Fruit fly (Drosophila melanogaster) whole organism, wandering third instar larva: ENCODE measurements around the gene Nepl15.

ENCODE experiments used
- Abd-B ChIP-seq: fragments of >200 bp; optimal IDR thresholded peaks from 2 replicates; lab custom pipeline; 2017; ENCODE audit warnings: missing biosample characterization, missing genetic modification characterization
- CG9705 ChIP-seq: fragments of 200-800 bp; sonication (Bioruptor generic); optimal IDR thresholded peaks from 2 replicates; lab custom pipeline; 2018; ENCODE audit warnings: missing biosample characterization, mild to moderate bottlenecking, missing genetic modification characterization
- CrebA ChIP-seq: fragments of 200-800 bp; sonication (Bioruptor generic); optimal IDR thresholded peaks from 2 replicates; lab custom pipeline; 2016; ENCODE audit warnings: missing biosample characterization, mild to moderate bottlenecking, missing genetic modification characterization, borderline replicate concordance
- Dif ChIP-seq: fragments of 200-275, 200-300 bp; sonication (Bioruptor generic); optimal IDR thresholded peaks from 2 replicates; lab custom pipeline; 2018; ENCODE audit warnings: missing biosample characterization, missing genetic modification characterization; ENCODE audit not compliant: partially characterized antibody
- Hr78 ChIP-seq: fragments of >200 bp; optimal IDR thresholded peaks from 2 replicates; lab custom pipeline; 2017; ENCODE audit warnings: missing biosample characterization, missing genetic modification characterization
- Hr83 ChIP-seq: fragments of 200-300 bp; sonication (Bioruptor generic); optimal IDR thresholded peaks from 2 replicates; lab custom pipeline; 2016; ENCODE audit warnings: missing biosample characterization, mild to moderate bottlenecking, missing genetic modification characterization, moderate library complexity; ENCODE audit not compliant: poor library complexity, severe bottlenecking
- Mio ChIP-seq: sonication (Bioruptor generic); optimal IDR thresholded peaks from 2 replicates; lab custom pipeline; 2016; ENCODE audit warnings: missing biosample characterization, missing genetic modification characterization
- Myc ChIP-seq: fragments of >200 bp; optimal IDR thresholded peaks from 2 replicates; lab custom pipeline; 2017
- N ChIP-seq: fragments of >200 bp; optimal IDR thresholded peaks from 2 replicates; lab custom pipeline; 2018; ENCODE audit warnings: missing biosample characterization, missing external identifiers, missing genetic modification characterization
- OdsH ChIP-seq: fragments of 200-800 bp; sonication (Bioruptor generic); optimal IDR thresholded peaks from 2 replicates; lab custom pipeline; 2016; ENCODE audit warnings: missing biosample characterization, mild to moderate bottlenecking, missing genetic modification characterization
- Rel ChIP-seq, 2 experiments: fragments of 200-800 bp; sonication (Bioruptor generic) in 1 of 2; optimal IDR thresholded peaks; 2 replicates in 1 of 2; 3 replicates in 1 of 2; lab custom pipeline; 2016 to 2019; ENCODE audit warnings: mild to moderate bottlenecking in 2 of 2, missing biosample characterization in 2 of 2, missing genetic modification characterization in 2 of 2, moderate library complexity in 1 of 2
- Sp1 ChIP-seq: fragments of 200-800 bp; sonication (Bioruptor generic); optimal IDR thresholded peaks from 3 replicates; lab custom pipeline; 2019; ENCODE audit warnings: missing biosample characterization, mild to moderate bottlenecking, missing genetic modification characterization, moderate library complexity
- Vsx2 ChIP-seq: fragments of 200-300, 225-300 bp; sonication (Bioruptor generic); optimal IDR thresholded peaks from 2 replicates; lab custom pipeline; 2018; ENCODE audit warnings: missing biosample characterization, missing genetic modification characterization; ENCODE audit not compliant: partially characterized antibody
- br ChIP-seq: fragments of 200-800 bp; sonication (Bioruptor generic); optimal IDR thresholded peaks from 2 replicates; lab custom pipeline; 2016; ENCODE audit warnings: missing biosample characterization, missing genetic modification characterization
- dl ChIP-seq, 2 experiments: fragments of 175-275, 200-275 bp in 1 of 2; fragments of 200-275 bp in 1 of 2; sonication (Bioruptor generic); optimal IDR thresholded peaks; lab custom pipeline; 2018; ENCODE audit warnings: mild to moderate bottlenecking in 2 of 2, missing biosample characterization in 2 of 2, missing genetic modification characterization in 2 of 2, moderate library complexity in 2 of 2; ENCODE audit not compliant: partially characterized antibody in 2 of 2, insufficient read depth in 1 of 2
- dmrt93B ChIP-seq: fragments of 200-800 bp; sonication (Bioruptor generic); optimal IDR thresholded peaks from 2 replicates; lab custom pipeline; 2018; ENCODE audit warnings: missing biosample characterization, mild to moderate bottlenecking, missing genetic modification characterization
- ey ChIP-seq: fragments of 200-800 bp; sonication (Bioruptor generic); optimal IDR thresholded peaks from 2 replicates; lab custom pipeline; 2016; ENCODE audit warnings: missing biosample characterization, missing genetic modification characterization
- foxo ChIP-seq, 2 experiments: fragments of 200-800 bp; sonication (Bioruptor generic); optimal IDR thresholded peaks; 2 replicates in 1 of 2; 3 replicates in 1 of 2; lab custom pipeline; 2016 to 2017; ENCODE audit warnings: missing biosample characterization in 2 of 2, missing genetic modification characterization in 2 of 2
- fru ChIP-seq: fragments of 200-800 bp; sonication (Bioruptor generic); optimal IDR thresholded peaks from 3 replicates; lab custom pipeline; 2016; ENCODE audit warnings: missing biosample characterization, mild to moderate bottlenecking, missing genetic modification characterization
- pan ChIP-seq: fragments of >200 bp; optimal IDR thresholded peaks from 2 replicates; lab custom pipeline; 2017
- psq ChIP-seq: fragments of 200-800 bp; sonication (Bioruptor generic); optimal IDR thresholded peaks from 3 replicates; lab custom pipeline; 2017; ENCODE audit warnings: missing biosample characterization, mild to moderate bottlenecking, missing genetic modification characterization, moderate library complexity
- rgr ChIP-seq: fragments of 200-800 bp; sonication (Bioruptor generic); optimal IDR thresholded peaks from 3 replicates; lab custom pipeline; 2016; ENCODE audit warnings: missing biosample characterization, mild to moderate bottlenecking, missing genetic modification characterization
- sage ChIP-seq: fragments of 200-800 bp; sonication (Bioruptor generic); optimal IDR thresholded peaks from 2 replicates; lab custom pipeline; 2016; ENCODE audit warnings: missing biosample characterization, mild to moderate bottlenecking, missing genetic modification characterization
- tai ChIP-seq: sonication (Bioruptor generic); optimal IDR thresholded peaks from 2 replicates; lab custom pipeline; 2016; ENCODE audit warnings: missing biosample characterization, missing genetic modification characterization

The Nepl15 gene

dm6 chr3R:22718401-22718800, 47.6 kb downstream of the Nepl15 start:
- TF ChIP-seq Rel (GFP tag; optimal IDR thresholded peaks at IDR 0.05; lab: Kevin White, UChicago) (no peak), Rel (tag; optimal IDR thresholded peaks at IDR 0.05; lab: Kevin White, UChicago) (no peak), Vsx2 (GFP tag; lab: Kevin White, UChicago) (no peak), Hr78 (GFP tag; lab: Kevin White, UChicago) (no peak), Myc (lab: Kevin White, UChicago) (no peak), CrebA (GFP tag; lab: Kevin White, UChicago) (no peak), fru (no peak), foxo (GFP tag; optimal IDR thresholded peaks at IDR 0.05; lab: Kevin White, UChicago) (no peak), dl (GFP tag; optimal IDR thresholded peaks at IDR 0.05; lab: Kevin White, UChicago; ENCODE audit: insufficient read depth in 1 of 2, partially characterized antibody in 2 of 2) (no peak), Mio (GFP tag; lab: Kevin White, UChicago) (no peak), Sp1 (no peak), ey (GFP tag; lab: Kevin White, UChicago) (no peak)
- TF ChIP-seq, all 38 proteins: peak for 0

dm6 chr3R:22717863-22718262, 48.1 kb downstream of the Nepl15 start:
- TF ChIP-seq Vsx2 (GFP tag; lab: Kevin White, UChicago) (no peak), OdsH (GFP tag; lab: Kevin White, UChicago) (no peak), br (GFP tag; lab: Kevin White, UChicago) (no peak), foxo (GFP tag; optimal IDR thresholded peaks at IDR 0.05; lab: Kevin White, UChicago) (no peak), N (GFP tag; lab: Kevin White, UChicago) (no peak), Hr83 (GFP tag; lab: Kevin White, UChicago) (no peak), CrebA (GFP tag; lab: Kevin White, UChicago) (no peak), CG9705 (no peak), tai (GFP tag; lab: Kevin White, UChicago) (no peak), pan (lab: Kevin White, UChicago) (no peak), rgr (no peak), Abd-B (GFP tag; lab: Kevin White, UChicago) (no peak), Dif (GFP tag; lab: Kevin White, UChicago) (no peak), Sp1 (no peak), psq (GFP tag; lab: Kevin White, UChicago) (no peak), sage (no peak), dmrt93B (GFP tag; lab: Kevin White, UChicago) (no peak)
